Worm (Caenorhabditis elegans) whole organism, L4 larva: ENCODE results near the gene C15H7.3.
A peak's percentile ranks its signal among the peaks of the same experiment; 100 is the strongest.

Source experiments
- F26F4.8 ChIP-seq: fragments of 200-800 bp; sonication (Bioruptor generic); conservative IDR thresholded peaks from 2 replicates; pipeline ENCODE4 v1.3.6; 2022; ENCODE audit warnings: missing genetic modification characterization, missing compliant biosample characterization
- F37D6.2 ChIP-seq: sonication (generic microtip); optimal IDR thresholded peaks from 2 replicates; lab custom pipeline; 2016; ENCODE audit warnings: mild to moderate bottlenecking, missing genetic modification characterization, missing compliant biosample characterization
- T20F7.1 ChIP-seq: fragments of 200-800 bp; sonication (Bioruptor generic); optimal IDR thresholded peaks from 2 replicates; lab custom pipeline; 2018; ENCODE audit warnings: mild to moderate bottlenecking, missing genetic modification characterization, missing compliant biosample characterization
- T26A8.4 ChIP-seq: fragments of 200-800 bp; sonication (Bioruptor generic); IDR thresholded peaks from 2 replicates; pipeline ENCODE4 v1.3.6; 2022; ENCODE audit warnings: missing genetic modification characterization, missing compliant biosample characterization
- Y105C5A.15 ChIP-seq: fragments of 200-800 bp; sonication (Bioruptor generic); IDR thresholded peaks from 2 replicates; pipeline ENCODE4 v1.3.6; 2022; ENCODE audit warnings: missing genetic modification characterization, missing compliant biosample characterization
- Y75B8A.6 ChIP-seq: fragments of 200-800 bp; sonication (Bioruptor generic); IDR thresholded peaks from 2 replicates; pipeline ENCODE4 v1.3.6; 2022; ENCODE audit warnings: missing genetic modification reagents, missing genetic modification characterization, missing compliant biosample characterization
- ZK337.2 ChIP-seq: fragments of 200-800 bp; sonication (Bioruptor generic); IDR thresholded peaks from 2 replicates; pipeline ENCODE4 v1.3.6; 2022; ENCODE audit warnings: missing genetic modification reagents, missing genetic modification characterization, missing compliant biosample characterization
- ZK546.5 ChIP-seq, 2 experiments: sonication (generic microtip); optimal IDR thresholded peaks; 2 replicates each; lab custom pipeline; 2017; ENCODE audit warnings: missing biosample characterization in 2 of 2, missing genetic modification characterization in 2 of 2
- aly-2 ChIP-seq: sonication (generic microtip); optimal IDR thresholded peaks from 2 replicates; lab custom pipeline; 2018; ENCODE audit warnings: missing biosample characterization, missing genetic modification characterization
- ama-1 ChIP-seq: fragments of 150-350 bp; optimal IDR thresholded peaks from 2 replicates; lab custom pipeline; 2014; ENCODE audit warnings: inconsistent platforms, mixed read lengths
- attf-4 ChIP-seq: sonication (generic microtip); optimal IDR thresholded peaks from 3 replicates; lab custom pipeline; 2017; ENCODE audit warnings: missing biosample characterization, missing genetic modification characterization
- ceh-28 ChIP-seq: fragments of 150-350 bp; optimal IDR thresholded peaks from 2 replicates; lab custom pipeline; 2014; ENCODE audit warnings: missing biosample characterization, missing genetic modification reagents, missing genetic modification characterization
- ceh-44 ChIP-seq: fragments of 200-800 bp; sonication (Bioruptor generic); IDR thresholded peaks from 2 replicates; pipeline ENCODE4 v1.3.6; 2022; ENCODE audit warnings: missing genetic modification reagents, missing genetic modification characterization, missing compliant biosample characterization
- cey-2 ChIP-seq: sonication (generic microtip); optimal IDR thresholded peaks from 3 replicates; lab custom pipeline; 2017; ENCODE audit warnings: missing genetic modification characterization, mild to moderate bottlenecking, missing compliant biosample characterization, antibody characterized with exemption, borderline replicate concordance; ENCODE audit not compliant: insufficient read depth
- daf-12 ChIP-seq: fragments of 150-350 bp; optimal IDR thresholded peaks from 2 replicates; lab custom pipeline; 2014; ENCODE audit warnings: missing biosample characterization, missing genetic modification reagents, missing genetic modification characterization
- daf-16 ChIP-seq, 3 experiments: sonication (generic microtip); optimal IDR thresholded peaks; 2 replicates each; lab custom pipeline; 2016 to 2017; ENCODE audit warnings: missing genetic modification characterization in 3 of 3, missing genetic modification reagents in 3 of 3, mild to moderate bottlenecking in 2 of 3, missing compliant biosample characterization in 2 of 3, missing biosample characterization in 1 of 3, moderate library complexity in 1 of 3
- daf-19 ChIP-seq: fragments of 200-800 bp; sonication (Bioruptor generic); conservative IDR thresholded peaks from 2 replicates; pipeline ENCODE4 v1.3.6; 2022; ENCODE audit warnings: missing genetic modification characterization, missing compliant biosample characterization
- dmd-6 ChIP-seq: fragments of 200-800 bp; sonication (Bioruptor generic); IDR thresholded peaks from 2 replicates; pipeline ENCODE4 v1.3.6; 2022; ENCODE audit warnings: missing genetic modification reagents, missing genetic modification characterization, missing compliant biosample characterization
- dve-1 ChIP-seq: sonication (generic microtip); optimal IDR thresholded peaks from 2 replicates; lab custom pipeline; 2017; ENCODE audit warnings: antibody characterized with exemption, mild to moderate bottlenecking, missing genetic modification characterization, missing compliant biosample characterization; ENCODE audit not compliant: insufficient read depth
- fkh-10 ChIP-seq: fragments of 150-350 bp; optimal IDR thresholded peaks from 2 replicates; lab custom pipeline; 2014; ENCODE audit warnings: missing biosample characterization, missing genetic modification reagents, missing genetic modification characterization
- hlh-30 ChIP-seq: sonication (generic microtip); optimal IDR thresholded peaks from 2 replicates; lab custom pipeline; 2017; ENCODE audit warnings: antibody characterized with exemption, mild to moderate bottlenecking, missing genetic modification characterization, missing compliant biosample characterization; ENCODE audit not compliant: insufficient read depth
- hmg-1.1 ChIP-seq: fragments of 200-800 bp; sonication (Bioruptor generic); IDR thresholded peaks from 2 replicates; pipeline ENCODE4 v1.3.6; 2022; ENCODE audit warnings: missing genetic modification reagents, missing genetic modification characterization, missing compliant biosample characterization
- lim-7 ChIP-seq: fragments of 200-800 bp; sonication (Bioruptor generic); IDR thresholded peaks from 2 replicates; pipeline ENCODE4 v1.3.6; 2022; ENCODE audit warnings: missing genetic modification characterization, missing compliant biosample characterization
- lin-13 ChIP-seq: fragments of 150-350 bp; optimal IDR thresholded peaks from 2 replicates; lab custom pipeline; 2014; ENCODE audit warnings: missing biosample characterization, missing genetic modification reagents, missing genetic modification characterization
- lin-38 ChIP-seq: fragments of 200-800 bp; sonication (Bioruptor generic); IDR thresholded peaks from 2 replicates; pipeline ENCODE4 v1.3.6; 2022; ENCODE audit warnings: missing genetic modification reagents, missing genetic modification characterization, missing compliant biosample characterization
- lir-3 ChIP-seq: sonication (generic microtip); optimal IDR thresholded peaks from 2 replicates; lab custom pipeline; 2016; ENCODE audit warnings: mild to moderate bottlenecking, missing genetic modification characterization, missing compliant biosample characterization
- mdt-29 ChIP-seq: fragments of 200-800 bp; sonication (Bioruptor generic); IDR thresholded peaks from 2 replicates; pipeline ENCODE4 v1.3.6; 2022; ENCODE audit warnings: missing genetic modification reagents, missing genetic modification characterization, missing compliant biosample characterization
- mep-1 ChIP-seq: fragments of 150-350 bp; sonication (generic microtip); optimal IDR thresholded peaks from 3 replicates; lab custom pipeline; 2014; ENCODE audit warnings: missing biosample characterization, missing genetic modification characterization
- mes-2 ChIP-seq: sonication (generic microtip); optimal IDR thresholded peaks from 2 replicates; lab custom pipeline; 2016; ENCODE audit warnings: missing genotype, mild to moderate bottlenecking, missing genetic modification characterization, missing compliant biosample characterization; ENCODE audit not compliant: poor library complexity, severe bottlenecking
- mxl-2 ChIP-seq: fragments of 200-800 bp; sonication (Bioruptor generic); conservative IDR thresholded peaks from 2 replicates; pipeline ENCODE4 v1.3.6; 2022; ENCODE audit warnings: missing genetic modification reagents, missing genetic modification characterization, missing compliant biosample characterization
- mxl-3 ChIP-seq: fragments of 200-800 bp; sonication (Bioruptor generic); optimal IDR thresholded peaks from 2 replicates; lab custom pipeline; 2018; ENCODE audit warnings: mild to moderate bottlenecking, missing genetic modification characterization, missing compliant biosample characterization
- nhr-102 ChIP-seq: sonication (generic microtip); optimal IDR thresholded peaks from 2 replicates; lab custom pipeline; 2016; ENCODE audit warnings: mild to moderate bottlenecking, missing genetic modification characterization, moderate library complexity, missing compliant biosample characterization
- nhr-111 ChIP-seq: fragments of 200-800 bp; sonication (Bioruptor generic); optimal IDR thresholded peaks from 2 replicates; lab custom pipeline; 2018; ENCODE audit warnings: mild to moderate bottlenecking, missing genetic modification characterization, missing compliant biosample characterization
- nhr-28 ChIP-seq: fragments of 150-350 bp; optimal IDR thresholded peaks from 2 replicates; lab custom pipeline; 2014; ENCODE audit warnings: missing biosample characterization, missing genetic modification characterization
- nhr-42 ChIP-seq: fragments of 200-800 bp; sonication (Bioruptor generic); IDR thresholded peaks from 2 replicates; pipeline ENCODE4 v1.3.6; 2022; ENCODE audit warnings: missing genetic modification characterization, missing compliant biosample characterization
- nhr-77 ChIP-seq: fragments of 150-350 bp; optimal IDR thresholded peaks from 2 replicates; lab custom pipeline; 2014; ENCODE audit warnings: missing biosample characterization, missing genetic modification characterization
- php-3 ChIP-seq: fragments of 200-800 bp; sonication (Bioruptor generic); IDR thresholded peaks from 2 replicates; pipeline ENCODE4 v1.3.6; 2022; ENCODE audit warnings: missing genetic modification reagents, missing genetic modification characterization, missing compliant biosample characterization
- pqm-1 ChIP-seq: sonication (generic microtip); optimal IDR thresholded peaks from 2 replicates; lab custom pipeline; 2017; ENCODE audit warnings: missing biosample characterization, missing genetic modification characterization
- snpc-4 ChIP-seq: fragments of 150-350 bp; optimal IDR thresholded peaks from 2 replicates; lab custom pipeline; 2014; ENCODE audit warnings: missing biosample characterization, missing genetic modification characterization
- spr-3 ChIP-seq: fragments of 200-800 bp; sonication (Bioruptor generic); optimal IDR thresholded peaks from 2 replicates; lab custom pipeline; 2018; ENCODE audit warnings: mild to moderate bottlenecking, missing genetic modification characterization, missing compliant biosample characterization
- tag-97 ChIP-seq: fragments of 200-800 bp; sonication (Bioruptor generic); IDR thresholded peaks from 2 replicates; pipeline ENCODE4 v1.3.6; 2022; ENCODE audit warnings: missing genetic modification characterization, missing compliant biosample characterization
- tra-1 ChIP-seq: fragments of 200-800 bp; sonication (Bioruptor generic); IDR thresholded peaks from 2 replicates; pipeline ENCODE4 v1.3.6; 2022; ENCODE audit warnings: missing genetic modification reagents, missing genetic modification characterization, missing compliant biosample characterization
- unc-130 ChIP-seq: sonication (generic microtip); optimal IDR thresholded peaks from 2 replicates; lab custom pipeline; 2016; ENCODE audit warnings: missing genetic modification reagents, missing genetic modification characterization, missing compliant biosample characterization
- unc-39 ChIP-seq: sonication (generic microtip); optimal IDR thresholded peaks from 2 replicates; lab custom pipeline; 2017; ENCODE audit warnings: missing biosample characterization, missing genetic modification characterization
- vab-7 ChIP-seq: fragments of 200-800 bp; sonication (Bioruptor generic); IDR thresholded peaks from 2 replicates; pipeline ENCODE4 v1.3.6; 2022; ENCODE audit warnings: missing genetic modification reagents, missing genetic modification characterization, missing compliant biosample characterization
- zfp-3 ChIP-seq: fragments of 200-800 bp; sonication (Bioruptor generic); conservative IDR thresholded peaks from 2 replicates; pipeline ENCODE4 v1.3.6; 2022; ENCODE audit warnings: missing genetic modification reagents, missing genetic modification characterization, missing compliant biosample characterization
- zip-11 ChIP-seq: fragments of 200-800 bp; sonication (Bioruptor generic); IDR thresholded peaks from 2 replicates; pipeline ENCODE4 v1.3.6; 2022; ENCODE audit warnings: missing genetic modification characterization, missing compliant biosample characterization
- zip-2 ChIP-seq: fragments of 150-350 bp; optimal IDR thresholded peaks from 2 replicates; lab custom pipeline; 2014; ENCODE audit warnings: missing biosample characterization, missing genetic modification characterization
- ztf-11 ChIP-seq: fragments of 150-350 bp; optimal IDR thresholded peaks from 2 replicates; lab custom pipeline; 2014; ENCODE audit warnings: missing biosample characterization, missing genetic modification characterization
- ztf-7 ChIP-seq: fragments of 150-350 bp; optimal IDR thresholded peaks from 2 replicates; lab custom pipeline; 2014; ENCODE audit warnings: missing biosample characterization, missing genetic modification characterization

Gene C15H7.3

DNA sequence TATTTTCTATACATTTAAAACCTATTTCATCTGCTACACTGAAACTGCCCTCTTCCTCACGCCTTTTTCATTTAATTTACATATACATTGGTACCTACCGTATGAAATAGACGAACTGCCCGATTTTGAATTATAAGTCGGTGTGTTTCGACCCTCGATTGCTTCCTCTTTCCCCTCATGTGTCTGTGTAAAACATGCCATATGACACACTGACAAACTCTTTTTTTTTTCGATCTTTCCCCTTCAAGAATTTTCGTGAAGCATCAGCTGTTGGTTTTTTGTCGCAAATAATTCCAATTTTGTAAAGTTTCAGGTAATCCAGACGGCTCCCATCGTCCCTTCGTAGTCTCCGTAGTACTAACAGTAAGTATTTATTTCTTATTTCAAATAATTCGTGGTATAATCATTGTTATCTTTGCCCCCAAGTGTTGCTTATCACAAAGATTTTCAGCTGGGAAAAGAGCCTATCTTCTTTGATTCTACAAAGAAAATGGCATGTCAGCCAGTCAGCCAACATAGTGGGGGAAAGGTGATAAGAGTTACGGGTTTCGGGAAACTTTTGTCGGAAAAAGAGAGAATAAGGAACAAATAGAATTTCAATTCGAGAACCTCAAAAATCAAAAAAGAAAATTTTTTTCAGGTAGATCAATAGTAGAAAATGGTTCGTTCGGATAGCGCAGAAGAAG is 29.8 kb downstream of the C15H7.3 start:
- TF ChIP-seq tag-97 = no peak
- TF ChIP-seq unc-130 (GFP tag; lab: Kevin White, UChicago) = no peak
- no peak for TF ChIP-seq fkh-10 (GFP tag; lab: Kevin White, UChicago)
- TF ChIP-seq mxl-3 (GFP tag; lab: Kevin White, UChicago) = no peak
- no peak for TF ChIP-seq nhr-102
- TF ChIP-seq T20F7.1 (GFP tag; lab: Kevin White, UChicago) = no peak
- peak; percentile 77 for TF ChIP-seq nhr-28 (tag; lab: Kevin White, UChicago)
- TF ChIP-seq daf-19 = no peak
- TF ChIP-seq hlh-30 = peak; percentile 55
- TF ChIP-seq ama-1 (lab: Kevin White, UChicago) = no peak
- no peak for TF ChIP-seq zfp-3 (GFP tag; lab: Robert Waterston, UW)
- no peak for TF ChIP-seq zip-11
- TF ChIP-seq T26A8.4 (GFP tag; lab: Robert Waterston, UW) = no peak
- TF ChIP-seq php-3 (GFP tag; lab: Robert Waterston, UW) = no peak
- no peak for TF ChIP-seq unc-39
- TF ChIP-seq tra-1 (GFP tag; lab: Robert Waterston, UW) = no peak
- peak; percentile 5 for TF ChIP-seq mep-1 (tag; lab: Kevin White, UChicago)
- no peak for TF ChIP-seq nhr-111 (GFP tag; lab: Kevin White, UChicago)
- no peak for TF ChIP-seq ztf-7 (tag; lab: Kevin White, UChicago)
- TF ChIP-seq lir-3 (tag; lab: Kevin White, UChicago) = no peak
- no peak for TF ChIP-seq lin-38 (GFP tag; lab: Robert Waterston, UW)
- no peak for TF ChIP-seq F37D6.2 (tag; lab: Kevin White, UChicago)
- TF ChIP-seq pqm-1 = peak; percentile 87
- no peak for TF ChIP-seq aly-2 (tag; lab: Kevin White, UChicago)
- no peak for TF ChIP-seq ztf-11 (tag; lab: Kevin White, UChicago)
- no peak for TF ChIP-seq snpc-4 (tag; lab: Kevin White, UChicago)
- TF ChIP-seq hmg-1.1 (GFP tag; lab: Robert Waterston, UW) = no peak
- no peak for TF ChIP-seq zip-2 (tag; lab: Kevin White, UChicago)
- TF ChIP-seq mes-2 (tag; lab: Kevin White, UChicago) = peak; percentile 11
- no peak for TF ChIP-seq lim-7 (GFP tag; lab: Robert Waterston, UW)
- TF ChIP-seq Y105C5A.15 (GFP tag; lab: Robert Waterston, UW) = no peak
- no peak for TF ChIP-seq mdt-29 (GFP tag; lab: Robert Waterston, UW)
- TF ChIP-seq vab-7 (GFP tag; lab: Robert Waterston, UW) = no peak
- TF ChIP-seq spr-3 (GFP tag; lab: Kevin White, UChicago) = no peak
- TF ChIP-seq nhr-42 = no peak
- peak; percentile 57 for TF ChIP-seq dve-1 (tag; lab: Kevin White, UChicago)
- no peak for TF ChIP-seq mxl-2 (GFP tag; lab: Robert Waterston, UW)
- TF ChIP-seq ceh-28 = no peak
- TF ChIP-seq dmd-6 (GFP tag; lab: Robert Waterston, UW) = peak; percentile 53
- TF ChIP-seq cey-2 (tag; lab: Kevin White, UChicago) = no peak
- no peak for TF ChIP-seq daf-16 (GFP tag; optimal IDR thresholded peaks at IDR 0.05; lab: Kevin White, UChicago)
- TF ChIP-seq daf-16 (tag; optimal IDR thresholded peaks at IDR 0.05; lab: Kevin White, UChicago) = peak; percentile 84
- no peak for TF ChIP-seq lin-13 (GFP tag; lab: Kevin White, UChicago)
- TF ChIP-seq F26F4.8 (GFP tag; lab: Robert Waterston, UW) = no peak
- TF ChIP-seq daf-12 (tag; lab: Kevin White, UChicago) = no peak
- TF ChIP-seq ceh-44 (GFP tag; lab: Robert Waterston, UW) = no peak
- TF ChIP-seq attf-4 (tag; lab: Kevin White, UChicago) = no peak
- TF ChIP-seq ZK546.5 (tag; optimal IDR thresholded peaks at IDR 0.05; lab: Kevin White, UChicago) = no peak
- peak; percentile 42 for TF ChIP-seq nhr-77 (tag; lab: Kevin White, UChicago)
- TF ChIP-seq Y75B8A.6 (GFP tag; lab: Robert Waterston, UW) = no peak
- no peak for TF ChIP-seq ZK337.2 (GFP tag; lab: Robert Waterston, UW)
